Worm (Caenorhabditis elegans): ENCODE results near the gene Y41C4A.8.

The Y41C4A.8 gene

ce11 chrIII:11701863-11702262 is 6.8 kb downstream of the Y41C4A.8 start:
- TF ChIP-seq pha-4 (GFP tag; IDR thresholded peaks at IDR 0.05) (peak; percentile 55; the same call in 1 of the 2 replicates), pha-4 (tag; optimal IDR thresholded peaks at IDR 0.05) (no peak), ceh-20 (GFP tag; IDR thresholded peaks at IDR 0.05) (no peak), set-16 (GFP tag; IDR thresholded peaks at IDR 0.05) (peak; percentile 99), sdz-12 (GFP tag; optimal IDR thresholded peaks at IDR 0.05) (peak; percentile 6)

- TF ChIP-seq jun-1 (tag; optimal IDR thresholded peaks at IDR 0.05) (no peak), arid-1 (GFP tag; conservative IDR thresholded peaks at IDR 0.05) (no peak), duxl-1 (tag; optimal IDR thresholded peaks at IDR 0.05; ENCODE audit: poor library complexity) (no peak), mxl-2 (GFP tag; conservative IDR thresholded peaks at IDR 0.05) (no peak), nhr-28 (tag; optimal IDR thresholded peaks at IDR 0.05) (no peak), lin-1 (GFP tag; IDR thresholded peaks at IDR 0.05) (no peak), tra-1 (GFP tag; IDR thresholded peaks at IDR 0.05) (no peak)
Observed at ce11 chrIII:11699959-11700358, 8.7 kb downstream of the Y41C4A.8 start, which contains the start of gene pqn-84. TSS of gene pqn-84 (plus strand) at chrIII:11700259.

ce11 chrIII:11698569-11698968 is 10.1 kb downstream of the Y41C4A.8 start, which contains the start of gene Y41C4A.7:
TSS of gene Y41C4A.7 (plus strand) at chrIII:11698869.
- TF ChIP-seq unc-130 (GFP tag; optimal IDR thresholded peaks at IDR 0.05): no peak
- TF ChIP-seq mdl-1 (tag; optimal IDR thresholded peaks at IDR 0.05): no peak
- no peak for TF ChIP-seq lin-29 (GFP tag; IDR thresholded peaks at IDR 0.05)
- TF ChIP-seq ZK546.5 (tag; optimal IDR thresholded peaks at IDR 0.05): no peak
- no peak for TF ChIP-seq ZK337.2 (GFP tag; IDR thresholded peaks at IDR 0.05)
- no peak for TF ChIP-seq zag-1 (tag; optimal IDR thresholded peaks at IDR 0.05)
- TF ChIP-seq F44E2.7 (GFP tag; IDR thresholded peaks at IDR 0.05): no peak
- no peak for TF ChIP-seq pha-4 (GFP tag; IDR thresholded peaks at IDR 0.05)
- no peak for TF ChIP-seq pha-4 (tag; optimal IDR thresholded peaks at IDR 0.05)
- no peak for TF ChIP-seq R02D3.7 (tag; optimal IDR thresholded peaks at IDR 0.05)
- no peak for TF ChIP-seq ceh-28 (tag; optimal IDR thresholded peaks at IDR 0.05)
- no peak for TF ChIP-seq nhr-237 (tag; optimal IDR thresholded peaks at IDR 0.05)
- no peak for TF ChIP-seq nhr-42 (GFP tag; IDR thresholded peaks at IDR 0.05)

DNA sequence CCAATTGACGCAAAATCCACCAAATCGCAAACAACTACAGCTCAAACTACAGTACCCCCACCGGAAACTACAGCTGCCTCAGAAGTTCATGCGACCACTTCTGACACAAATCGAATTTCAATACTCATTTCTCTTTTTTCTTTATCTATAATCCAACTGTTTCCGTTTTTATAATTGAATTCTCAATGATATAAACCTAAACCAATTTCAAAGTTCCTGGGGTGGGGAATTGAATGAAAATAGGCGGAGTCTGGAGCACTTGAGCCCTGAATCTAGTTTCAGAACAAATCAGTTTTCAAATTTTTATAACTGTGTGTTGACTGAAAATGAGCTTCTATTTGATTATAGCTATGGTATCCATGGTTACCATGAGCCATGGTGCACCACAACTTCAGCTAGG is 12.3 kb downstream of the Y41C4A.8 start, which contains the start of gene Y41C4A.6:
TSS of gene Y41C4A.6 (plus strand) at position 301 of the 400 bp plus-strand sequence.
- TF ChIP-seq lin-13 (GFP tag; optimal IDR thresholded peaks at IDR 0.05): no peak
- TF ChIP-seq pha-4 (GFP tag; IDR thresholded peaks at IDR 0.05): no peak
- no peak for TF ChIP-seq pha-4 (tag; optimal IDR thresholded peaks at IDR 0.05)
- no peak for TF ChIP-seq lin-1 (GFP tag; IDR thresholded peaks at IDR 0.05)
- TF ChIP-seq mes-2 (tag; optimal IDR thresholded peaks at IDR 0.05; ENCODE audit: poor library complexity, severe bottlenecking): no peak
- TF ChIP-seq nhr-42 (GFP tag; IDR thresholded peaks at IDR 0.05): no peak
- no peak for TF ChIP-seq daf-16 (GFP tag; optimal IDR thresholded peaks at IDR 0.05)
- no peak for TF ChIP-seq daf-16 (tag; optimal IDR thresholded peaks at IDR 0.05)
- no peak for TF ChIP-seq fkh-10 (GFP tag; optimal IDR thresholded peaks at IDR 0.05)
- TF ChIP-seq pqm-1 (tag; optimal IDR thresholded peaks at IDR 0.05): no peak
- TF ChIP-seq ces-1 (GFP tag; optimal IDR thresholded peaks at IDR 0.05): no peak
- TF ChIP-seq nhr-48 (tag; optimal IDR thresholded peaks at IDR 0.05): no peak
- TF ChIP-seq set-16 (GFP tag; IDR thresholded peaks at IDR 0.05): no peak
- TF ChIP-seq F10B5.3 (tag; optimal IDR thresholded peaks at IDR 0.05): no peak
- TF ChIP-seq arid-1 (GFP tag; conservative IDR thresholded peaks at IDR 0.05): no peak
- TF ChIP-seq snpc-1.2 (GFP tag; IDR thresholded peaks at IDR 0.05): no peak
- no peak for TF ChIP-seq ZK546.5 (tag; optimal IDR thresholded peaks at IDR 0.05)
- TF ChIP-seq nhr-25 (tag; optimal IDR thresholded peaks at IDR 0.05; ENCODE audit: borderline replicate concordance, insufficient read depth): no peak
- no peak for TF ChIP-seq daf-19 (GFP tag; conservative IDR thresholded peaks at IDR 0.05)
- no peak for TF ChIP-seq lin-15B (tag; optimal IDR thresholded peaks at IDR 0.05)
- TF ChIP-seq ceh-44 (GFP tag; IDR thresholded peaks at IDR 0.05): no peak
